Worm (Caenorhabditis elegans) whole organism, L4 larva: ENCODE measurements around the gene ags-3.

ENCODE experiments used
- ama-1 ChIP-seq: fragments of 150-350 bp; optimal IDR thresholded peaks from 2 replicates; lab custom pipeline; 2014; ENCODE audit warnings: inconsistent platforms, mixed read lengths
- egl-43 ChIP-seq: fragments of 200-800 bp; sonication (Bioruptor generic); IDR thresholded peaks from 2 replicates; pipeline ENCODE4 v1.3.6; 2022; ENCODE audit warnings: missing genetic modification reagents, missing genetic modification characterization, missing compliant biosample characterization
- fos-1 ChIP-seq: fragments of 150-350 bp; optimal IDR thresholded peaks from 2 replicates; lab custom pipeline; 2014; ENCODE audit warnings: missing biosample characterization, missing genetic modification characterization
- gei-8 ChIP-seq: fragments of 200-800 bp; sonication (Bioruptor generic); optimal IDR thresholded peaks from 2 replicates; lab custom pipeline; 2018; ENCODE audit warnings: mild to moderate bottlenecking, missing genetic modification characterization, missing compliant biosample characterization
- hif-1 ChIP-seq, 2 experiments: sonication (generic microtip); optimal IDR thresholded peaks; 2 replicates each; lab custom pipeline; 2016 to 2017; ENCODE audit warnings: missing compliant biosample characterization in 2 of 2, missing genetic modification characterization in 2 of 2, missing genetic modification reagents in 2 of 2, missing genotype in 2 of 2, mild to moderate bottlenecking in 1 of 2
- lir-3 ChIP-seq: sonication (generic microtip); optimal IDR thresholded peaks from 2 replicates; lab custom pipeline; 2016; ENCODE audit warnings: mild to moderate bottlenecking, missing genetic modification characterization, missing compliant biosample characterization
- mep-1 ChIP-seq: fragments of 150-350 bp; sonication (generic microtip); optimal IDR thresholded peaks from 3 replicates; lab custom pipeline; 2014; ENCODE audit warnings: missing biosample characterization, missing genetic modification characterization
- nhr-48 ChIP-seq: sonication (generic microtip); optimal IDR thresholded peaks from 2 replicates; lab custom pipeline; 2016; ENCODE audit warnings: mild to moderate bottlenecking, missing genetic modification characterization, missing compliant biosample characterization
- nhr-77 ChIP-seq: fragments of 150-350 bp; optimal IDR thresholded peaks from 2 replicates; lab custom pipeline; 2014; ENCODE audit warnings: missing biosample characterization, missing genetic modification characterization
- unc-62 ChIP-seq, 3 experiments: fragments of 150-350 bp in 1 of 3; sonication (generic microtip); optimal IDR thresholded peaks in 2 of 3; peaks in 1 of 3; 1 replicate in 1 of 3; 2 replicates in 2 of 3; lab custom pipeline; 2014 to 2017; ENCODE audit warnings: missing biosample characterization in 3 of 3, missing genetic modification characterization in 3 of 3, missing genetic modification reagents in 3 of 3, missing genotype in 1 of 3
- ztf-11 ChIP-seq: fragments of 150-350 bp; optimal IDR thresholded peaks from 2 replicates; lab custom pipeline; 2014; ENCODE audit warnings: missing biosample characterization, missing genetic modification characterization

- TF ChIP-seq hif-1 (tag; optimal IDR thresholded peaks at IDR 0.05; lab: Kevin White, UChicago) (no peak), gei-8 (GFP tag; lab: Kevin White, UChicago) (no peak), fos-1 (no peak), lir-3 (tag; lab: Kevin White, UChicago) (no peak), mep-1 (tag; lab: Kevin White, UChicago) (no peak), nhr-48 (peak; percentile 48), ama-1 (no peak), ztf-11 (tag; lab: Kevin White, UChicago) (no peak), nhr-77 (tag; lab: Kevin White, UChicago) (no peak), egl-43 (GFP tag; lab: Robert Waterston, UW) (no peak), unc-62 (GFP tag; optimal IDR thresholded peaks at IDR 0.05 in 1 of 2; lab: Kevin White, UChicago) (peak in 1 of 2 experiments; percentile 78), unc-62 (tag; optimal IDR thresholded peaks at IDR 0.05; lab: Kevin White, UChicago) (no peak)
Measured at ce11 chrX:5339357-5339756, 36.0 kb upstream of the ags-3 start.
